Fruit fly (Drosophila melanogaster): ENCODE results near the gene CG9986.

The CG9986 gene

dm6 chr3R:28605835-28606234 is at the start of gene CG9986:
CG9986 (plus strand) TSS chr3R:28606079.
- TF ChIP-seq CG17801 (GFP tag; optimal IDR thresholded peaks at IDR 0.05; ENCODE audit: partially characterized antibody): no peak

DNA sequence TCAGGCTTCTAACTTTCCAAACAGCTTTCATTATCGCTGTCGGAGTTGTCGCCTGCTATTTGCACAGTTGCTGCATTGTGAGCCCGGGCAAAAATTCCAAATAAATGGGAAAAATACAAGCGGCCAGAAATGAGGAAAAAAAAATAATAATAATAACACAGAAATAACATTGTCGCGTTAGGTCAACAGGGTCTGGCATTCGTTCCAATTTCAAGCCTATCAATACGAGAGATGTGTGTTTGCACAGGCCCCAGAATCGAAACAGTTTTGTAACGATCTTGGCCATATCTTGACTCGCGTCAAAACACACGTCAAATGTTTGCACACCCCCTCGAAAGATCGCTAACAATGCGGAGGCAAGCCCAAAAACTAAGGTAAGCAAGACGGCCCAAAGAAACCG is 49.5 kb upstream of the CG9986 start:
- TF ChIP-seq CG17801 (GFP tag; optimal IDR thresholded peaks at IDR 0.05; ENCODE audit: partially characterized antibody): no peak

- no peak for TF ChIP-seq CG17801 (GFP tag; optimal IDR thresholded peaks at IDR 0.05; ENCODE audit: partially characterized antibody)
Measured at dm6 chr3R:28558801-28559200, 47.1 kb upstream of the CG9986 start.

DNA sequence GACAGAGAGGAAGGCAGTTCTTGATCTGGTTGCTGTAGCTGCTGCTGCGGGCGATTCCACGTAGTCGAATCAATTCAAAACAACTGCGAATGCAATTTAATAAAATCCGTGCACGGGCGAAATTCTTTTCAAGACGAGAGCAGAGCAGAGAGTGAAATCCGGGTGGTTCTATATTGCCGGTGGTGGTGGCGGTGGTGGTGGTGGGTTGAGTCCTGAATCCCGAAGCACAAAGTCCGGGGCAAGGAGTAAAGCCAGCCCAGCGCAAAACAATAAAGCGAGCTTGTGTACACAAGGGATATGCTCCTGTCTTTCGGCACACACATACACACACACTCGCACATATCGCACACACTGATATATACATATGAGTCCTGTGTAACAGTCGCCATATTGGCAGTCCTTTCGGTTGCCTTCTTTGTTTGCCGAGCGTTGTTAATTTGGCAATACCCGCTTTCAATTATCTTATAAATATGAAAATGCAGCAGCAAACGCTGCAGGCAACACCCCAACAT is 44.5 kb upstream of the CG9986 start:
- no peak for TF ChIP-seq CG17801 (GFP tag; optimal IDR thresholded peaks at IDR 0.05; ENCODE audit: partially characterized antibody)

- no peak for TF ChIP-seq CG17801 (GFP tag; optimal IDR thresholded peaks at IDR 0.05; ENCODE audit: partially characterized antibody)
Measured at dm6 chr3R:28562654-28563198, 43.2 kb upstream of the CG9986 start.

DNA sequence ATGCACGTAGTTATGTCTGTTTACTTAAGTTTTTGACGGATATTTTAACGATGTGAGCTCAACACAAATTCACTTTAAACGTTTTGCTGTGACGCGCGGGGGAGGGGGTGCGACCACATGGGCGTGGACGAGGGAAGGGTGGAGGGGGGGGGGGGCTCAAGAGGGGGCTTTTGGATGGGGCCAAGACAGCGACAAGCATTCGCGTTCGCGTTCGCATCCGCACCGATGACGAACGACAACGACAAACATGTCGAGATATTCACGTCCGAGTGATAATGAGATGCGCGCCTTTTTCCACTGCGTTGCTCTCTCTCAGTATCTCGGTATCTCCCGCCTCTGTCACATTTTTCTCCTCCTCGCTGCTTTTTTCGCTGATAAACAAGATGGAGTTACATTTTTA is 42.3 kb upstream of the CG9986 start:
- TF ChIP-seq CG17801 (GFP tag; optimal IDR thresholded peaks at IDR 0.05; ENCODE audit: partially characterized antibody): no peak

- TF ChIP-seq CG17801 (GFP tag; optimal IDR thresholded peaks at IDR 0.05; ENCODE audit: partially characterized antibody): no peak
Measured at dm6 chr3R:28568095-28568750, 37.7 kb upstream of the CG9986 start.

DNA sequence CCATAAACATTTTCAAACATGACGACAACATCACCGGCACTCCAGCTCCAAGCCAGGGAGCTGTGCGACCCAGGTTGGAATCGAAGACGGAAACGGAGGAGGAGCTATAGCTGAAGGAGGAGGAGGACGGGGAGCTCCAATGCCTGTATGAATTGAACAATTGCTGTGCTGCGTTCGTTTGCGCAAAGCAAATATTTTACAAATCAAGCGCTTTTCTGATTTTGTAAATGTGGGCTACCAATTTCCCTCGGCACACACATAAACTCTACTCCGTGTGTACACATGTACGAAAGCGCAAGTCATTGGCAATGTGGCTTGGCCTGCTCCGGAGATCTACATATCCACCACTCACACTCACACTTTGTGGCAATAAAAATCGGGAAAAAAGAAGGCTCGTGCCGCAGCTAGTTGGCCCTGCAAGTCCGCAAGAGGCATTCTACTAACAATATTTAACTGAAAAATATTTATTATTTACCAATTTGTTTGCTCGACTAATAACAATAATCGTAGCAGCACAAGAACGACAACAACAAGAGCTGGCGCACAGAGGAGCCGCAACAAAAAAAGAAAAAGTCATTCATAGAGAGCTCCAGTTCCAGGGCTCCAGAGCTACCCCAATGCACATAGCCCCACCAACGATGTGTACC is 36.2 kb upstream of the CG9986 start:
- TF ChIP-seq CG17801 (GFP tag; optimal IDR thresholded peaks at IDR 0.05; ENCODE audit: partially characterized antibody): no peak

DNA sequence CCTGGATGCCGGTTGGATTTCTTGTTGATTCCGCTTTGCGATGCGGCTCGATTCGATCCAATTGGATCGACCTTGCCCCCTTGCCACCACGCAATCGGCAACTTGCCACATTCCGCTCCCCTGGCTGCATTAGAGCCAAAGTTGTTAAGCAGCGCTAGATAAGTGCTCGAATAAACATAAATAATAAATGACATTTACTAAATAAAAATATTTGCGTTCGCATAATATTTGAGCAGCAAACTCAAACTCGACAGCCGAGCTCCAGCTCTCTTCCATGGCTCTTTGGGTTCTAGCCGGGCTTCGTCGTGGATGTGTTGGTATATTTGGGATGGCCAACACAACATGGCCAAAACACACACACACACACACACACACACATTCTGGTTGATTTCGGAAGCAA is 35.1 kb upstream of the CG9986 start:
- no peak for TF ChIP-seq CG17801 (GFP tag; optimal IDR thresholded peaks at IDR 0.05; ENCODE audit: partially characterized antibody)

- no peak for TF ChIP-seq CG17801 (GFP tag; optimal IDR thresholded peaks at IDR 0.05; ENCODE audit: partially characterized antibody)
Measured at dm6 chr3R:28572692-28573643, 32.9 kb upstream of the CG9986 start.

dm6 chr3R:28576838-28577237 is 29.0 kb upstream of the CG9986 start:
- TF ChIP-seq CG17801 (GFP tag; optimal IDR thresholded peaks at IDR 0.05; ENCODE audit: partially characterized antibody): no peak

DNA sequence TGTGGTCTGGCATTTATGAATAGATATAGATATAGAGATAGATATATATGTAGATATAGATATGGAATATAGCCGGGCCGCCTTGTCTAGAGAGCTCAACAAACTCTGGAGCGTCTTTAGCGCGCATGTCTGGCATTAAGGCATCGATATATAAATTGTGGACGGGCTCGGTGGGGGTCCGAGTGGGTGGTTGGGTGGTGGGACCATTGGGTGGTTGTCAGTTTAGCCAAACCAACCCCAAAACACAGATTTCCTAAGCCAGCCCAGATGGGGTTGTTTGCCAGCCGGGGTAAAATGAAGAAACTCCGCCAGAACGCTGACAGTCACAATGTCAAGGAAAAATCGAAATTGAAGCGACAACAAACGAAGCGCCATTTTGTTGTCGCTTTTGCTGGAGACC is 26.4 kb upstream of the CG9986 start:
- no peak for TF ChIP-seq CG17801 (GFP tag; optimal IDR thresholded peaks at IDR 0.05; ENCODE audit: partially characterized antibody)

DNA sequence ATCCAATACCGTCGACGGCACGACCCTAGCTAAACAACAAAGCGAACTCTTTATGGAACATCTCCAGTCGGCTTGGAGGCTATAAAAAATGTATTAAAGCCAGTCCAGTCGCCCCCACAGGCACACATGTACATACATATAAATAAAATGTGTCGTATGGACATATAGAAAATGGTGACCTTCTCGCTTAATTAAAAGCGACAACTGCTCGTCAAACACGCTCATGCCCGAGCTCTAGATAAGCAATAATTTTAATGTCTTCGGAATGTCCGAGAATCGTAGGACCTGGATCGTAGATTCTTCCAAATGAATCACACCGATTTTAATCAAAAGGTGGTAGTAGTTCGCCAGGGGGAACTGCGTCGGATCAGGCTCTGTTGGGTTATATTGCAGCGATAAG is 25.9 kb upstream of the CG9986 start:
- TF ChIP-seq CG17801 (GFP tag; optimal IDR thresholded peaks at IDR 0.05; ENCODE audit: partially characterized antibody): no peak

DNA sequence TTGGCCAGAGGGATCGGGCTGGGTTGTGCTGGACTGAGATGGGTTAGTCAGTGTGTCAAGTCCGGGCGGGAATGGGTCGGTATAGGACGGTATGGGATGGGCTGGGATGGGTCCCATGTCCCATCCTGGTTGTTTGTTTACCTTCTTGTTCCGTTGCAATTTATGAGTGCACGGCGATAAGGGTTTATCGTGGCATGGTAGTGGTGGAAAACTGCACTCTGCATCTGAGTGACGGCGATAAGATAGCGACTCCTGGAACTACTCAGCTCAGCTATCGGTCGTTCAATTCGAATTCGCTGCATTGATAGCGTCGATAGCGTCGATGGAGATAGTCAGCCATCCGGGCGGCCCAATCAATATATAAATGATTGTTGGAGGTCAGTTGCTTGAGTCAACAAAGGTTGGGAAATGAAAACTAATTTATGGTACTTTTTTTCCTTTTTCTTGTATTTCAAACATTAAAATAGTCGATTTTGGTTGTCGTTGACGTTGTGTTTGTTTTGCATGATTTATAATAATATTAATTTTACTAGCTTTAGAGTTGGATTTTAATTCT is 25.3 kb upstream of the CG9986 start:
- no peak for TF ChIP-seq CG17801 (GFP tag; optimal IDR thresholded peaks at IDR 0.05; ENCODE audit: partially characterized antibody)

DNA sequence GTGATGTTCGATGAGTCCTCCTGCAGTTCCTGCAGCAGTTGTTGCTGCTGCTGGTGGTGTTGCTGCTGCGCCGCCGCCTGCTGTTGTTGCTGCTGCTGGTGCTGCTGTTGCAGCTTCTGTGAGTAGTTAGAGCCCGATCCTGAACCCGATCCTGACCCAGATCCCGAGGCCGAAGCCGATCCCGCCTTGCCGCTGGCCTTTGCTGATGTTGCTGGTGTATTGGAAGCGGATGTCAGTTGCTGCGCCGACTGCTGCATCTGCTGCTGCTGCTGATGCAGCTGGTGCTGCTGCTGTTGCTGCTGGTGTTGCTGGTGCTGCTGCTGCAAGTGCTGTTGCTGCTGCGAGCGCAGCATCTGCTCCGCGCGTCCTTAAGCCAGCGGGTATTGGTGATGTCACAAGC is 23.2 kb upstream of the CG9986 start:
- no peak for TF ChIP-seq CG17801 (GFP tag; optimal IDR thresholded peaks at IDR 0.05; ENCODE audit: partially characterized antibody)
